Worm (Caenorhabditis elegans) whole organism, L2 larva: ENCODE data around the gene srt-50.
"Not testable (repeated sequence)": the region's sequence is repeated elsewhere in the genome, so short reads cannot be mapped to it uniquely, and the experiment has no call there.

Source experiments
- C34F6.9 ChIP-seq: fragments of 150-350 bp; optimal IDR thresholded peaks from 2 replicates; lab custom pipeline; 2014; ENCODE audit warnings: missing biosample characterization, missing genetic modification characterization
- F13H6.1 ChIP-seq: sonication (generic microtip); optimal IDR thresholded peaks from 2 replicates; lab custom pipeline; 2016; ENCODE audit warnings: missing genetic modification characterization, missing compliant biosample characterization
- Y55F3AM.14 ChIP-seq: fragments of 200-800 bp; sonication (Bioruptor generic); optimal IDR thresholded peaks from 2 replicates; lab custom pipeline; 2018; ENCODE audit warnings: mild to moderate bottlenecking, missing genetic modification characterization, missing compliant biosample characterization
- ZK546.5 ChIP-seq: sonication (generic microtip); optimal IDR thresholded peaks from 2 replicates; lab custom pipeline; 2017; ENCODE audit warnings: missing biosample characterization, missing genetic modification characterization
- alr-1 ChIP-seq: fragments of 150-350 bp; optimal IDR thresholded peaks from 2 replicates; lab custom pipeline; 2014; ENCODE audit warnings: missing biosample characterization, missing genetic modification characterization
- ama-1 ChIP-seq: fragments of 150-350 bp; optimal IDR thresholded peaks from 2 replicates; lab custom pipeline; 2018; ENCODE audit warnings: inconsistent platforms
- ceh-82 ChIP-seq: fragments of 150-350 bp; optimal IDR thresholded peaks from 2 replicates; lab custom pipeline; 2014; ENCODE audit warnings: missing biosample characterization, missing genetic modification characterization
- crh-2 ChIP-seq: sonication (generic microtip); optimal IDR thresholded peaks from 2 replicates; lab custom pipeline; 2017; ENCODE audit warnings: missing biosample characterization, missing genetic modification characterization
- dmd-4 ChIP-seq: sonication (generic microtip); optimal IDR thresholded peaks from 2 replicates; lab custom pipeline; 2017; ENCODE audit warnings: missing biosample characterization, missing genetic modification characterization
- egl-27 ChIP-seq: sonication (generic microtip); optimal IDR thresholded peaks from 3 replicates; lab custom pipeline; 2017; ENCODE audit warnings: missing biosample characterization, missing genetic modification reagents, missing genetic modification characterization
- elt-1 ChIP-seq: fragments of 150-350 bp; optimal IDR thresholded peaks from 2 replicates; lab custom pipeline; 2014; ENCODE audit warnings: missing biosample characterization, missing genetic modification characterization
- elt-3 ChIP-seq: sonication (generic microtip); optimal IDR thresholded peaks from 2 replicates; lab custom pipeline; 2017; ENCODE audit warnings: missing biosample characterization, missing genetic modification characterization
- fos-1 ChIP-seq: fragments of 150-350 bp; optimal IDR thresholded peaks from 2 replicates; lab custom pipeline; 2014; ENCODE audit warnings: missing biosample characterization, missing genetic modification characterization
- gmeb-1 ChIP-seq: fragments of 150-350 bp; optimal IDR thresholded peaks from 2 replicates; lab custom pipeline; 2014; ENCODE audit warnings: missing biosample characterization, missing genetic modification characterization
- lin-11 ChIP-seq: fragments of 150-350 bp; sonication (generic microtip); optimal IDR thresholded peaks from 2 replicates; lab custom pipeline; 2014; ENCODE audit warnings: missing biosample characterization, missing genetic modification characterization, inconsistent platforms, mixed read lengths
- lin-13 ChIP-seq: fragments of 150-350 bp; optimal IDR thresholded peaks from 2 replicates; lab custom pipeline; 2014; ENCODE audit warnings: missing biosample characterization, missing genetic modification reagents, missing genetic modification characterization
- lin-39 ChIP-seq: fragments of 150-350 bp; optimal IDR thresholded peaks from 2 replicates; lab custom pipeline; 2014; ENCODE audit warnings: missing biosample characterization, missing genetic modification reagents, missing genetic modification characterization
- mab-5 ChIP-seq: fragments of 150-350 bp; optimal IDR thresholded peaks from 2 replicates; lab custom pipeline; 2014; ENCODE audit warnings: missing biosample characterization, missing genetic modification characterization
- mdl-1 ChIP-seq, 2 experiments: fragments of 150-350 bp in 1 of 2; sonication (generic microtip) in 1 of 2; optimal IDR thresholded peaks; 2 replicates each; lab custom pipeline; 2017; ENCODE audit warnings: missing biosample characterization in 2 of 2, missing genetic modification characterization in 2 of 2
- nhr-10 ChIP-seq: sonication (generic microtip); optimal IDR thresholded peaks from 2 replicates; lab custom pipeline; 2017; ENCODE audit warnings: missing biosample characterization, missing genetic modification characterization
- nhr-129 ChIP-seq: fragments of 150-350 bp; optimal IDR thresholded peaks from 2 replicates; lab custom pipeline; 2014; ENCODE audit warnings: missing biosample characterization, missing genetic modification characterization
- nhr-21 ChIP-seq: fragments of 150-350 bp; optimal IDR thresholded peaks from 2 replicates; lab custom pipeline; 2014; ENCODE audit warnings: missing biosample characterization, missing genetic modification characterization
- nhr-237 ChIP-seq: fragments of 150-350 bp; optimal IDR thresholded peaks from 2 replicates; lab custom pipeline; 2014; ENCODE audit warnings: missing biosample characterization, missing genetic modification characterization
- nhr-25 ChIP-seq: fragments of 150-350 bp; sonication (generic microtip); optimal IDR thresholded peaks from 3 replicates; lab custom pipeline; 2014; ENCODE audit warnings: missing biosample characterization, missing genetic modification characterization
- nhr-6 ChIP-seq: fragments of 150-350 bp; optimal IDR thresholded peaks from 2 replicates; lab custom pipeline; 2014; ENCODE audit warnings: missing biosample characterization, missing genetic modification characterization
- peb-1 ChIP-seq: fragments of 150-350 bp; optimal IDR thresholded peaks from 2 replicates; lab custom pipeline; 2014; ENCODE audit warnings: missing biosample characterization, missing genetic modification characterization
- snpc-4 ChIP-seq: fragments of 150-350 bp; optimal IDR thresholded peaks from 2 replicates; lab custom pipeline; 2014; ENCODE audit warnings: missing biosample characterization, missing genetic modification characterization
- unc-55 ChIP-seq: fragments of 150-350 bp; sonication (generic microtip); optimal IDR thresholded peaks from 3 replicates; lab custom pipeline; 2014; ENCODE audit warnings: missing biosample characterization, missing genetic modification reagents, missing genetic modification characterization
- ztf-11 ChIP-seq: sonication (generic microtip); optimal IDR thresholded peaks from 2 replicates; lab custom pipeline; 2017; ENCODE audit warnings: missing biosample characterization, missing genetic modification characterization
- ztf-4 ChIP-seq: fragments of 150-350 bp; optimal IDR thresholded peaks from 2 replicates; lab custom pipeline; 2014; ENCODE audit warnings: missing biosample characterization, missing genetic modification characterization

Gene srt-50

ce11 chrIV:15120746-15121145 is 46.3 kb downstream of the srt-50 start, which contains the start of gene clec-189:
clec-189 (plus strand) TSS chrIV:15120837.
- no peak for TF ChIP-seq nhr-237
- no peak for TF ChIP-seq ceh-82 (tag; lab: Kevin White, UChicago)
- no peak for TF ChIP-seq alr-1 (tag; lab: Kevin White, UChicago)

DNA sequence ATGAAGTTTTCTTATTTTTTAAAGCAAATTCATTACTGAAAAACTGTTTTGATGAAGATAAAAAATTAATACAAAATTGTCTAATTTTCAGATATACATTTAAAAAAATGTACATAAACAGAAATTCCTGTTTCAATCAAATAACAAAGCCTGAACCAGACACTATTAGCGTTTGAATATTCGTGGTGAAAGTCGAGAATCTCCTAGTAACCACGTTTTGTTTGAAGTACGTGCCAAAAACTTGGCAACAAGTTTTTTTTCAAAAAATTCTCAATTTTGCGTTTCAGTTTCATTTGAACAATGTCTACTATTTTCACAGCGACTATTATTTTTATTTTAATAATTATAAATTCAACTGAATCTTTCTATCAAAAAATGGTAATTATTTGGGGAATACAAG is 48.4 kb downstream of the srt-50 start, which contains the start of gene M199.7:
Gene M199.7 (plus strand): TSS at position 301 of the 400 bp plus-strand sequence.
- TF ChIP-seq ama-1 (lab: Kevin White, UChicago) (no peak), mab-5 (tag; lab: Kevin White, UChicago) (no peak), mdl-1 (tag; optimal IDR thresholded peaks at IDR 0.05; lab: Kevin White, UChicago) (no peak), Y55F3AM.14 (no peak), nhr-6 (tag; lab: Kevin White, UChicago) (no peak), gmeb-1 (no peak), elt-1 (no peak), crh-2 (tag; lab: Kevin White, UChicago) (no peak), C34F6.9 (no peak), alr-1 (tag; lab: Kevin White, UChicago) (no peak), unc-55 (GFP tag; lab: Kevin White, UChicago) (no peak), lin-11 (tag; lab: Kevin White, UChicago) (no peak), nhr-129 (tag; lab: Kevin White, UChicago) (no peak), fos-1 (tag; lab: Kevin White, UChicago) (no peak), egl-27 (tag; lab: Kevin White, UChicago) (no peak), elt-3 (no peak), ztf-4 (tag; lab: Kevin White, UChicago) (no peak), ztf-11 (tag; lab: Kevin White, UChicago) (no peak), snpc-4 (tag; lab: Kevin White, UChicago) (no peak)
- TF ChIP-seq, all 48 proteins: peak for 0

DNA sequence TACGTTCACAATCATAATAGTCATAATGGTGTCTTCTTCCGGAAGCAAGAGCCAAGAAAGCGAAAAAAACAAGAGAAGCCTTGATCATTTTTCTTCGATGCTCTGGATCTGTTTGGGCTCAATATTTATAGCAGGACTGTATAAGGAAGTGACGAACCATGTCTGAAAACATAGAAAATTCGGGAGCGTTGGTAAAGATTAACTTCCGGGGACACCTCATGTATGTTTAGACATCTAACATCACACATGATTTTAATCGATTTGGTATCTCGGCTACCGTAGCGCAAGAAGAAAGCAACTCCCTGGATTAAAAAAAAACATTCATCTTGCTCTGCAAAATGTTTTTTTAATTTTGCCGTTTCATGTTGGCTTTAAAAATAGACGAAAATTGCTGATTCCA is 51.5 kb downstream of the srt-50 start, which contains the start of gene clec-190:
Gene clec-190 (minus strand): TSS at position 101 of the 400 bp plus-strand sequence.
- TF ChIP-seq F13H6.1 (tag; lab: Kevin White, UChicago) (no peak), mab-5 (tag; lab: Kevin White, UChicago) (no peak), nhr-10 (tag; lab: Kevin White, UChicago) (no peak), lin-13 (GFP tag; lab: Kevin White, UChicago) (no peak), alr-1 (tag; lab: Kevin White, UChicago) (no peak), nhr-21 (tag; lab: Kevin White, UChicago) (no peak)

DNA sequence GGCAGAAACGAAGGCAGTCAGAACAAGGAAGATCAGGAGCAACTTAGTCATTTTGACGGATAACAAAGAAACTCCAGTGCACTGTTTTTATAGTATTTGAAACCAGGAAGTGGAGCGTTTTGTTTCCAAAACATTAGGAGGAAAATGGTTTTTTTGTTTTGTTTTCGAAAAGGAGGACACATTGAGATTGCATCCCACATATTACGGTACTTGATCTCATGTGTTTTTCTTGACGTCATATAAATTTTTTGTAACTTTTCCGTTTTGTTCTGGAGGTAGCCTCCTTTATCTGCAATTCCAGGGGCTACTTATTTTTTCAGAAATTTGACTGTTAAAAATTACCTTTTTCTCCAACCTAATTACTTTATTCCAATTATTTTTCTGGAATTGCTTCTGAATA is 53.2 kb downstream of the srt-50 start, which contains the start of gene M199.9:
Gene M199.9 (minus strand): TSS at position 101 of the 400 bp plus-strand sequence.
- no peak for TF ChIP-seq nhr-25 (tag; lab: Kevin White, UChicago)

ce11 chrIV:15131697-15132096 is 57.2 kb downstream of the srt-50 start, which contains the start of gene col-135:
col-135 (minus strand) TSS chrIV:15131797.
- TF ChIP-seq nhr-6 (tag; lab: Kevin White, UChicago): no peak
- TF ChIP-seq Y55F3AM.14: no peak
- TF ChIP-seq gmeb-1: no peak
- TF ChIP-seq peb-1 (tag; lab: Kevin White, UChicago): no peak
- TF ChIP-seq ztf-11 (tag; lab: Kevin White, UChicago): no peak
- TF ChIP-seq dmd-4 (tag; lab: Kevin White, UChicago): no peak
- TF ChIP-seq, all 48 proteins: peak for 0

DNA sequence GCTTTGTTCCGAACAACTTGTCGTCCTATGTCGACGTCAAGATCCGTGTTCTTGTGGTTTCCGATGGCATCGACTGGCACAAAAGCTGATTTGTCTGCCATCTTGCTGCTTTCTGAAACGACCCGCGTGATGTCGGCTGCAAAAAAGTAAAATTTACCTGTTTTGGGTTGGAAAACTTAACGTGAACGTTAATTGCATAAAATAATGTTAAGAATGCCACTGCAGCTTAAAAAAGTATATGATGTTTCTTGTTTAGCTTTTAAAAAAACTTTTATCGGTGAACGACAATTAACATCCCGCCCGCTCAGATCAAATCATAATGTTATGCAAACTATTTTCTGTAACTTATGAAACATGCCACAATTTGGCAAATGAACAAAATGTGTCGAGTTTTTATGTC is 59.4 kb downstream of the srt-50 start, which contains the start of gene M199.8:
Gene M199.8 (minus strand): TSS at position 101 of the 400 bp plus-strand sequence.
- TF ChIP-seq dmd-4, lin-39, ZK546.5 (tag; lab: Kevin White, UChicago): not testable (repeated sequence)
